Worm (Caenorhabditis elegans) whole organism, L1 larva: ENCODE results near the gene cut-2.

Source experiments
- C04F5.9 ChIP-seq: sonication (generic microtip); optimal IDR thresholded peaks from 2 replicates; lab custom pipeline; 2016; ENCODE audit warnings: missing genetic modification characterization, missing compliant biosample characterization
- C16A3.4 ChIP-seq: fragments of 150-350 bp; optimal IDR thresholded peaks from 2 replicates; lab custom pipeline; 2014; ENCODE audit warnings: missing biosample characterization, missing genetic modification characterization
- C34B4.2 ChIP-seq: sonication (generic microtip); optimal IDR thresholded peaks from 2 replicates; lab custom pipeline; 2017; ENCODE audit warnings: mild to moderate bottlenecking, missing genetic modification characterization, missing compliant biosample characterization
- Y116A8C.19 ChIP-seq: sonication (generic microtip); optimal IDR thresholded peaks from 2 replicates; lab custom pipeline; 2016; ENCODE audit warnings: missing compliant biosample characterization, missing genetic modification characterization, borderline replicate concordance
- aha-1 ChIP-seq: fragments of 150-350 bp; optimal IDR thresholded peaks from 2 replicates; lab custom pipeline; 2014; ENCODE audit warnings: missing biosample characterization, missing genetic modification characterization
- alr-1 ChIP-seq: fragments of 200-800 bp; sonication (Bioruptor generic); optimal IDR thresholded peaks from 2 replicates; lab custom pipeline; 2018; ENCODE audit warnings: borderline replicate concordance, mild to moderate bottlenecking, missing genetic modification characterization, missing compliant biosample characterization
- aly-2 ChIP-seq: fragments of 150-350 bp; optimal IDR thresholded peaks from 2 replicates; lab custom pipeline; 2014; ENCODE audit warnings: missing biosample characterization, missing genetic modification characterization
- blmp-1 ChIP-seq: fragments of 150-350 bp; optimal IDR thresholded peaks from 2 replicates; lab custom pipeline; 2014; ENCODE audit warnings: missing biosample characterization, missing genetic modification characterization
- ceh-63 ChIP-seq: fragments of 200-800 bp; sonication (Bioruptor generic); optimal IDR thresholded peaks from 2 replicates; lab custom pipeline; 2018; ENCODE audit warnings: mild to moderate bottlenecking, missing genetic modification characterization, missing compliant biosample characterization
- ceh-8 ChIP-seq: fragments of 200-800 bp; sonication (Bioruptor generic); optimal IDR thresholded peaks from 2 replicates; lab custom pipeline; 2018; ENCODE audit warnings: mild to moderate bottlenecking, missing genetic modification characterization, moderate library complexity, missing compliant biosample characterization
- ceh-82 ChIP-seq, 3 experiments: fragments of 150-350 bp in 1 of 3; sonication (generic microtip) in 2 of 3; optimal IDR thresholded peaks; 2 replicates each; lab custom pipeline; 2014 to 2017; ENCODE audit warnings: missing biosample characterization in 3 of 3, missing genetic modification characterization in 3 of 3
- ceh-90 ChIP-seq: sonication (generic microtip); optimal IDR thresholded peaks from 2 replicates; lab custom pipeline; 2016; ENCODE audit warnings: missing genetic modification characterization, missing compliant biosample characterization
- dpl-1 ChIP-seq, 3 experiments: fragments of 150-350 bp in 2 of 3; sonication (generic microtip) in 1 of 3; optimal IDR thresholded peaks; 2 replicates each; lab custom pipeline; 2014 to 2017; ENCODE audit warnings: missing biosample characterization in 3 of 3, missing genetic modification characterization in 3 of 3, missing genetic modification reagents in 3 of 3
- efl-1 ChIP-seq, 4 experiments: fragments of 150-350 bp; optimal IDR thresholded peaks in 3 of 4; peaks in 1 of 4; 1 replicate in 1 of 4; 2 replicates in 3 of 4; lab custom pipeline; 2014; ENCODE audit warnings: missing biosample characterization in 2 of 4, missing genetic modification characterization in 2 of 4, missing genetic modification reagents in 2 of 4
- efl-3 ChIP-seq: fragments of 200-800 bp; sonication (Bioruptor generic); optimal IDR thresholded peaks from 2 replicates; lab custom pipeline; 2018; ENCODE audit warnings: mild to moderate bottlenecking, missing genetic modification characterization, missing compliant biosample characterization
- egl-13 ChIP-seq: sonication (generic microtip); optimal IDR thresholded peaks from 2 replicates; lab custom pipeline; 2016; ENCODE audit warnings: missing genotype, missing genetic modification reagents, missing genetic modification characterization, missing compliant biosample characterization
- egl-27 ChIP-seq, 2 experiments: fragments of 150-350 bp in 1 of 2; sonication (generic microtip); optimal IDR thresholded peaks; 3 replicates each; lab custom pipeline; 2017 to 2018; ENCODE audit warnings: missing biosample characterization in 2 of 2, missing genetic modification characterization in 2 of 2, missing genetic modification reagents in 2 of 2
- elt-3 ChIP-seq, 6 experiments: fragments of 150-350 bp in 1 of 6; sonication (generic microtip); optimal IDR thresholded peaks; 2 replicates each; lab custom pipeline; 2017 to 2018; ENCODE audit warnings: missing biosample characterization in 6 of 6, missing genetic modification characterization in 6 of 6, inconsistent platforms in 1 of 6
- ets-5 ChIP-seq: fragments of 200-800 bp; sonication (Bioruptor generic); IDR thresholded peaks from 2 replicates; pipeline ENCODE4 v1.3.6; 2022; ENCODE audit warnings: missing genetic modification characterization, missing compliant biosample characterization
- fkh-10 ChIP-seq: sonication (generic microtip); optimal IDR thresholded peaks from 2 replicates; lab custom pipeline; 2017; ENCODE audit warnings: missing biosample characterization, missing genetic modification reagents, missing genetic modification characterization
- fkh-4 ChIP-seq: sonication (generic microtip); optimal IDR thresholded peaks from 2 replicates; lab custom pipeline; 2016; ENCODE audit warnings: missing compliant biosample characterization, missing genetic modification characterization, borderline replicate concordance
- hlh-4 ChIP-seq: sonication (generic microtip); optimal IDR thresholded peaks from 2 replicates; lab custom pipeline; 2016; ENCODE audit warnings: mild to moderate bottlenecking, missing genetic modification characterization, missing compliant biosample characterization
- hpl-2 ChIP-seq: fragments of 150-350 bp; optimal IDR thresholded peaks from 2 replicates; lab custom pipeline; 2014; ENCODE audit warnings: missing biosample characterization, missing genetic modification reagents, missing genetic modification characterization
- isw-1 ChIP-seq: fragments of 200-800 bp; sonication (Bioruptor generic); IDR thresholded peaks from 2 replicates; pipeline ENCODE4 v1.3.6; 2022; ENCODE audit warnings: missing genetic modification characterization, missing compliant biosample characterization
- lin-13 ChIP-seq: fragments of 150-350 bp; optimal IDR thresholded peaks from 2 replicates; lab custom pipeline; 2014; ENCODE audit warnings: missing biosample characterization, missing genetic modification reagents, missing genetic modification characterization
- lin-35 ChIP-seq, 2 experiments: fragments of 150-350 bp; optimal IDR thresholded peaks; 2 replicates each; lab custom pipeline; 2014; ENCODE audit warnings: missing biosample characterization in 2 of 2, missing genetic modification characterization in 2 of 2, missing genetic modification reagents in 2 of 2
- lin-39 ChIP-seq: fragments of 150-350 bp; optimal IDR thresholded peaks from 2 replicates; lab custom pipeline; 2014; ENCODE audit warnings: missing biosample characterization, missing genetic modification reagents, missing genetic modification characterization
- lsy-2 ChIP-seq, 2 experiments: fragments of 150-350 bp; optimal IDR thresholded peaks; 2 replicates each; lab custom pipeline; 2014; ENCODE audit warnings: missing biosample characterization in 2 of 2, missing genetic modification characterization in 2 of 2
- mdl-1 ChIP-seq, 2 experiments: fragments of 150-350 bp; optimal IDR thresholded peaks; 2 replicates each; lab custom pipeline; 2014 to 2017; ENCODE audit warnings: missing biosample characterization in 2 of 2, missing genetic modification characterization in 2 of 2, inconsistent platforms in 1 of 2
- mef-2 ChIP-seq: fragments of 150-350 bp; optimal IDR thresholded peaks from 2 replicates; lab custom pipeline; 2014; ENCODE audit warnings: missing biosample characterization, missing genetic modification characterization
- nhr-11 ChIP-seq: fragments of 150-350 bp; optimal IDR thresholded peaks from 2 replicates; lab custom pipeline; 2014; ENCODE audit warnings: missing biosample characterization, missing genetic modification characterization
- nhr-20 ChIP-seq: sonication (generic microtip); optimal IDR thresholded peaks from 2 replicates; lab custom pipeline; 2016; ENCODE audit warnings: mild to moderate bottlenecking, missing genetic modification characterization, missing compliant biosample characterization
- nhr-71 ChIP-seq: sonication (generic microtip); optimal IDR thresholded peaks from 2 replicates; lab custom pipeline; 2016; ENCODE audit warnings: mild to moderate bottlenecking, missing genetic modification characterization, moderate library complexity, missing compliant biosample characterization
- nhr-76 ChIP-seq: sonication (generic microtip); optimal IDR thresholded peaks from 2 replicates; lab custom pipeline; 2017; ENCODE audit warnings: missing biosample characterization, missing genetic modification characterization
- nhr-77 ChIP-seq: fragments of 150-350 bp; optimal IDR thresholded peaks from 2 replicates; lab custom pipeline; 2014; ENCODE audit warnings: missing biosample characterization, missing genetic modification characterization
- nhr-84 ChIP-seq: sonication (generic microtip); optimal IDR thresholded peaks from 2 replicates; lab custom pipeline; 2017; ENCODE audit warnings: missing biosample characterization, missing genetic modification characterization
- nhr-85 ChIP-seq: sonication (generic microtip); peaks from one replicate; lab custom pipeline; 2016; ENCODE audit warnings: missing genetic modification characterization, inconsistent platforms, missing compliant biosample characterization
- nhr-90 ChIP-seq: sonication (generic microtip); optimal IDR thresholded peaks from 2 replicates; lab custom pipeline; 2016; ENCODE audit warnings: mild to moderate bottlenecking, missing genetic modification characterization, missing compliant biosample characterization; ENCODE audit not compliant: poor library complexity
- pqm-1 ChIP-seq: sonication (generic microtip); optimal IDR thresholded peaks from 3 replicates; lab custom pipeline; 2017; ENCODE audit warnings: missing biosample characterization, missing genetic modification characterization
- rnt-1 ChIP-seq: sonication (generic microtip); optimal IDR thresholded peaks from 2 replicates; lab custom pipeline; 2016; ENCODE audit warnings: mild to moderate bottlenecking, missing genetic modification characterization, moderate library complexity, missing compliant biosample characterization
- skn-1 ChIP-seq: fragments of 150-350 bp; optimal IDR thresholded peaks from 2 replicates; lab custom pipeline; 2014; ENCODE audit warnings: missing biosample characterization, missing genetic modification characterization
- snpc-4 ChIP-seq: fragments of 150-350 bp; optimal IDR thresholded peaks from 2 replicates; lab custom pipeline; 2014; ENCODE audit warnings: missing biosample characterization, missing genetic modification characterization
- snu-23 ChIP-seq: sonication (generic microtip); optimal IDR thresholded peaks from 2 replicates; lab custom pipeline; 2016; ENCODE audit warnings: missing genetic modification characterization, missing compliant biosample characterization
- sptf-1 ChIP-seq: fragments of 150-350 bp; optimal IDR thresholded peaks from 2 replicates; lab custom pipeline; 2014; ENCODE audit warnings: missing biosample characterization, missing genetic modification characterization
- sup-37 ChIP-seq: fragments of 200-800 bp; sonication (Bioruptor generic); optimal IDR thresholded peaks from 2 replicates; lab custom pipeline; 2018; ENCODE audit warnings: mild to moderate bottlenecking, missing genetic modification characterization, missing compliant biosample characterization
- swsn-7 ChIP-seq: sonication (generic microtip); optimal IDR thresholded peaks from 2 replicates; lab custom pipeline; 2016; ENCODE audit warnings: missing genetic modification characterization, missing compliant biosample characterization
- tlp-1 ChIP-seq: fragments of 150-350 bp; optimal IDR thresholded peaks from 2 replicates; lab custom pipeline; 2014; ENCODE audit warnings: missing biosample characterization, missing genetic modification characterization
- unc-86 ChIP-seq: sonication (generic microtip); optimal IDR thresholded peaks from 2 replicates; lab custom pipeline; 2016; ENCODE audit warnings: missing genetic modification characterization, missing compliant biosample characterization
- xbp-1 ChIP-seq: sonication (generic microtip); optimal IDR thresholded peaks from 2 replicates; lab custom pipeline; 2016; ENCODE audit warnings: missing genetic modification characterization, missing compliant biosample characterization
- zag-1 ChIP-seq: fragments of 150-350 bp; optimal IDR thresholded peaks from 2 replicates; lab custom pipeline; 2014; ENCODE audit warnings: missing biosample characterization, missing genetic modification characterization
- zip-4 ChIP-seq: fragments of 200-800 bp; sonication (Bioruptor generic); optimal IDR thresholded peaks from 2 replicates; lab custom pipeline; 2018; ENCODE audit warnings: mild to moderate bottlenecking, missing genetic modification characterization, moderate library complexity, missing compliant biosample characterization
- ztf-11 ChIP-seq, 2 experiments: sonication (generic microtip); optimal IDR thresholded peaks; 2 replicates each; lab custom pipeline; 2016 to 2017; ENCODE audit warnings: missing genetic modification characterization in 2 of 2, missing biosample characterization in 1 of 2, missing compliant biosample characterization in 1 of 2
- ztf-4 ChIP-seq: fragments of 150-350 bp; optimal IDR thresholded peaks from 2 replicates; lab custom pipeline; 2014; ENCODE audit warnings: missing biosample characterization, missing genetic modification characterization

Gene cut-2

DNA sequence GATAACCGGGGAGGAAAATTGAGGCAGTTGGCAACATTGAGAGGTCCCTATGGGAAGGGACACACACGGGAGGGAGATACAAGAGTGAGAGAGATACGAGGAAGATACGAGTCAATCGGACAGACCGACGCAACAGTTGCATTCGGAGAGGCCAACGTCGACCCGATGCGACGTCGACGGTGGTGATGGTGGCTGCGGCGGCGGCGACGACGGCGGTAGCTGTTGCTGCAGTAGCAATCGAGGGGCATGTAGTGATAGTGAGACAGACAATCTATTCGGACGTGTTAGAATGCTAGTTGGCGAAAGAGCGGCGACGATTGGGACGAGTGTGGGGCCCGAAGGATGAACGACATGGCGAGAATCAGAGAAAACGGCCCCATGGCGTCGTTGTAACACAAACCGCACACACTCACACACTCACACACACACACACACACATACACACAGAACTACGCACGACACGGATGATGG lies 21.4 kb upstream of the cut-2 start:
- TF ChIP-seq lin-35 (GFP tag; optimal IDR thresholded peaks at IDR 0.05; lab: Kevin White, UChicago) (no peak), alr-1 (tag; lab: Kevin White, UChicago) (no peak), nhr-85 (tag; lab: Kevin White, UChicago) (peak; percentile 53), nhr-76 (tag; lab: Kevin White, UChicago) (no peak), blmp-1 (tag; lab: Kevin White, UChicago) (peak; percentile 74), xbp-1 (tag; lab: Kevin White, UChicago) (peak; percentile 12), C04F5.9 (tag; lab: Kevin White, UChicago) (no peak), ceh-82 (tag; optimal IDR thresholded peaks at IDR 0.05; lab: Kevin White, UChicago) (no peak), tlp-1 (no peak), ceh-63 (GFP tag; lab: Kevin White, UChicago) (no peak), lin-13 (GFP tag; lab: Kevin White, UChicago) (no peak), fkh-4 (tag; lab: Kevin White, UChicago) (no peak), zag-1 (no peak), aly-2 (tag; lab: Kevin White, UChicago) (no peak), swsn-7 (peak; percentile 36), snu-23 (peak; percentile 49), ztf-11 (tag; optimal IDR thresholded peaks at IDR 0.05; lab: Kevin White, UChicago) (no peak), sup-37 (GFP tag; lab: Kevin White, UChicago) (no peak), C34B4.2 (no peak), egl-27 (tag; optimal IDR thresholded peaks at IDR 0.05; lab: Kevin White, UChicago) (no peak), snpc-4 (tag; lab: Kevin White, UChicago) (no peak), mdl-1 (tag; optimal IDR thresholded peaks at IDR 0.05; lab: Kevin White, UChicago) (peak in 1 of 2 experiments; percentile 17), nhr-90 (no peak), hpl-2 (GFP tag; lab: Kevin White, UChicago) (no peak), skn-1 (no peak), mef-2 (tag; lab: Kevin White, UChicago) (no peak), unc-86 (tag; lab: Kevin White, UChicago) (no peak), efl-1 (optimal IDR thresholded peaks at IDR 0.05; lab: Kevin White, UChicago) (no peak), efl-1 (GFP tag; optimal IDR thresholded peaks at IDR 0.05 in 1 of 2; lab: Kevin White, UChicago) (peak in 1 of 2 experiments; percentile 92), zip-4 (GFP tag; lab: Kevin White, UChicago) (no peak), nhr-11 (tag; lab: Kevin White, UChicago) (no peak), ceh-8 (no peak), nhr-77 (tag; lab: Kevin White, UChicago) (no peak), sptf-1 (no peak), lsy-2 (tag; optimal IDR thresholded peaks at IDR 0.05; lab: Kevin White, UChicago) (peak; percentile 9 to 24), lin-39 (tag; lab: Kevin White, UChicago) (no peak), elt-3 (tag; optimal IDR thresholded peaks at IDR 0.05; lab: Kevin White, UChicago) (no peak), hlh-4 (tag; lab: Kevin White, UChicago) (no peak), ets-5 (GFP tag; lab: Robert Waterston, UW) (no peak), C16A3.4 (tag; lab: Kevin White, UChicago) (no peak), nhr-84 (tag; lab: Kevin White, UChicago) (no peak), egl-13 (no peak), fkh-10 (GFP tag; lab: Kevin White, UChicago) (no peak), ceh-90 (tag; lab: Kevin White, UChicago) (no peak), ztf-4 (tag; lab: Kevin White, UChicago) (no peak), isw-1 (GFP tag; lab: Robert Waterston, UW) (no peak), dpl-1 (GFP tag; optimal IDR thresholded peaks at IDR 0.05; lab: Kevin White, UChicago) (no peak), nhr-20 (tag; lab: Kevin White, UChicago) (peak; percentile 25), nhr-71 (peak; percentile 67), efl-3 (no peak), Y116A8C.19 (tag; lab: Kevin White, UChicago) (no peak), rnt-1 (tag; lab: Kevin White, UChicago) (peak; percentile 79), aha-1 (tag; lab: Kevin White, UChicago) (no peak), pqm-1 (no peak)
